Fruit fly (Drosophila melanogaster) whole organism, embryonic: ENCODE data around the gene eEF1delta.

Experiments
- CG10267 ChIP-seq: fragments of 200-800 bp; sonication (Bioruptor generic); optimal IDR thresholded peaks from 2 replicates; lab custom pipeline; 2018; ENCODE audit warnings: missing biosample characterization, mild to moderate bottlenecking, missing genetic modification characterization, moderate library complexity
- CG10321 ChIP-seq: fragments of 200-800 bp; sonication (Bioruptor generic); IDR thresholded peaks from 2 replicates; pipeline ENCODE4 v1.3.6; 2022; ENCODE audit warnings: missing biosample characterization, missing genetic modification characterization
- CG12219 ChIP-seq: fragments of 200-800 bp; sonication (Bioruptor generic); optimal IDR thresholded peaks from 3 replicates; lab custom pipeline; 2018; ENCODE audit warnings: missing biosample characterization, mild to moderate bottlenecking, missing genetic modification characterization
- CG12744 ChIP-seq: fragments of 200-800 bp; sonication (Bioruptor generic); optimal IDR thresholded peaks from 2 replicates; lab custom pipeline; 2016; ENCODE audit warnings: missing biosample characterization, missing genetic modification characterization
- CG13287 ChIP-seq: fragments of 200-800 bp; sonication (Bioruptor generic); IDR thresholded peaks from 2 replicates; pipeline ENCODE4 v1.3.6; 2022; ENCODE audit warnings: missing biosample characterization, missing genetic modification characterization; ENCODE audit not compliant: partially characterized antibody
- CG13624 ChIP-seq: fragments of 200-800 bp; sonication (Bioruptor generic); optimal IDR thresholded peaks from 2 replicates; lab custom pipeline; 2016; ENCODE audit warnings: missing biosample characterization, missing genetic modification characterization
- CG14667 ChIP-seq: fragments of 200-800 bp; sonication (Bioruptor generic); IDR thresholded peaks from 2 replicates; pipeline ENCODE4 v1.3.6; 2022; ENCODE audit warnings: missing biosample characterization, missing genetic modification characterization
- CG1602 ChIP-seq: fragments of 200-800 bp; sonication (Bioruptor generic); optimal IDR thresholded peaks from 3 replicates; lab custom pipeline; 2016; ENCODE audit warnings: missing biosample characterization, missing genetic modification characterization
- CG16779 ChIP-seq: fragments of 200-800 bp; sonication (Bioruptor generic); IDR thresholded peaks from 2 replicates; pipeline ENCODE4 v1.3.6; 2022; ENCODE audit warnings: missing biosample characterization, missing genetic modification characterization
- CG16813 ChIP-seq: fragments of 200-800 bp; sonication (Bioruptor generic); IDR thresholded peaks from 3 replicates; pipeline ENCODE4 v1.3.6; 2022; ENCODE audit warnings: missing biosample characterization, missing genetic modification characterization; ENCODE audit not compliant: partially characterized antibody
- CG17385 ChIP-seq: fragments of 200-800 bp; sonication (Bioruptor generic); optimal IDR thresholded peaks from 3 replicates; lab custom pipeline; 2018; ENCODE audit warnings: missing biosample characterization, mild to moderate bottlenecking, missing genetic modification characterization
- CG2116 ChIP-seq: fragments of 200-800 bp; sonication (Bioruptor generic); optimal IDR thresholded peaks from 3 replicates; lab custom pipeline; 2018; ENCODE audit warnings: missing biosample characterization, mild to moderate bottlenecking, missing genetic modification characterization
- CG2202 ChIP-seq: fragments of 200-800 bp; sonication (Bioruptor generic); optimal IDR thresholded peaks from 2 replicates; lab custom pipeline; 2018; ENCODE audit warnings: missing biosample characterization, mild to moderate bottlenecking, missing genetic modification characterization
- CG31441 ChIP-seq: fragments of 200-800 bp; sonication (Bioruptor generic); IDR thresholded peaks from 2 replicates; pipeline ENCODE4 v1.3.6; 2022; ENCODE audit warnings: missing biosample characterization, missing genetic modification characterization
- CG3407 ChIP-seq: fragments of 200-800 bp; sonication (Bioruptor generic); optimal IDR thresholded peaks from 2 replicates; lab custom pipeline; 2018; ENCODE audit warnings: missing biosample characterization, mild to moderate bottlenecking, missing genetic modification characterization
- CG34224 ChIP-seq: fragments of 200-800 bp; sonication (Bioruptor generic); IDR thresholded peaks from 3 replicates; pipeline ENCODE4 v1.3.6; 2022; ENCODE audit warnings: missing biosample characterization, missing genetic modification characterization; ENCODE audit not compliant: partially characterized antibody
- CG34376 ChIP-seq: fragments of 200-800 bp; sonication (Bioruptor generic); optimal IDR thresholded peaks from 2 replicates; lab custom pipeline; 2018; ENCODE audit warnings: missing biosample characterization, mild to moderate bottlenecking, missing genetic modification characterization
- CG4424 ChIP-seq: fragments of 200-800 bp; sonication (Bioruptor generic); optimal IDR thresholded peaks from 3 replicates; lab custom pipeline; 2016; ENCODE audit warnings: missing biosample characterization, missing genetic modification characterization
- CG5180 ChIP-seq: fragments of 200-800 bp; sonication (Bioruptor generic); optimal IDR thresholded peaks from 3 replicates; lab custom pipeline; 2017; ENCODE audit warnings: missing biosample characterization, missing genetic modification characterization, mild to moderate bottlenecking, moderate library complexity, missing genetic modification reagents
- CG7987 ChIP-seq: fragments of 200-800 bp; sonication (Bioruptor generic); optimal IDR thresholded peaks from 2 replicates; lab custom pipeline; 2018; ENCODE audit warnings: missing biosample characterization, mild to moderate bottlenecking, missing genetic modification characterization, moderate library complexity
- CG8924 ChIP-seq: fragments of 200-800 bp; optimal IDR thresholded peaks from 3 replicates; lab custom pipeline; 2019; ENCODE audit warnings: missing biosample characterization, mild to moderate bottlenecking, missing genetic modification characterization, moderate library complexity
- Dll ChIP-seq: fragments of 200-800 bp; sonication (Bioruptor generic); IDR thresholded peaks from 4 replicates; pipeline ENCODE4 v1.3.6; 2022; ENCODE audit warnings: missing biosample characterization, missing genetic modification characterization; ENCODE audit not compliant: partially characterized antibody
- Doc3 ChIP-seq: fragments of 200-800 bp; sonication (Bioruptor generic); IDR thresholded peaks from 3 replicates; pipeline ENCODE4 v1.3.6; 2022; ENCODE audit warnings: missing biosample characterization, missing genetic modification characterization; ENCODE audit not compliant: partially characterized antibody
- Dref ChIP-seq: fragments of 200-800 bp; sonication (Bioruptor generic); IDR thresholded peaks from 2 replicates; pipeline ENCODE4 v1.3.6; 2022; ENCODE audit warnings: missing biosample characterization, missing genetic modification characterization
- HLHmδ ChIP-seq: fragments of 200-800 bp; sonication (Bioruptor generic); optimal IDR thresholded peaks from 2 replicates; lab custom pipeline; 2018; ENCODE audit warnings: missing biosample characterization, mild to moderate bottlenecking, missing genetic modification characterization, moderate library complexity
- Lhr ChIP-seq: fragments of 200-800 bp; sonication (Bioruptor generic); optimal IDR thresholded peaks from 3 replicates; lab custom pipeline; 2017; ENCODE audit warnings: mild to moderate bottlenecking, missing biosample characterization, missing genetic modification reagents, missing genetic modification characterization
- MESR4 ChIP-seq: fragments of 200-800 bp; sonication (Bioruptor generic); optimal IDR thresholded peaks from 2 replicates; lab custom pipeline; 2018; ENCODE audit warnings: missing biosample characterization, mild to moderate bottlenecking, missing genetic modification characterization, moderate library complexity
- Med ChIP-seq: fragments of 200-800 bp; sonication (Bioruptor generic); peaks from one replicate; lab custom pipeline; 2016; ENCODE audit warnings: missing biosample characterization, missing genetic modification characterization, mild to moderate bottlenecking, inconsistent platforms, moderate library complexity
- Nf-YC ChIP-seq: fragments of 200-800 bp; optimal IDR thresholded peaks from 3 replicates; lab custom pipeline; 2019; ENCODE audit warnings: missing biosample characterization, mild to moderate bottlenecking, missing genetic modification characterization, moderate library complexity
- PHDP ChIP-seq: fragments of 200-800 bp; sonication (Bioruptor generic); optimal IDR thresholded peaks from 3 replicates; lab custom pipeline; 2018; ENCODE audit warnings: missing biosample characterization, mild to moderate bottlenecking, missing genetic modification characterization, moderate library complexity
- Pdp1 ChIP-seq, 2 experiments: fragments of 200-800 bp; sonication (Bioruptor generic); optimal IDR thresholded peaks; 3 replicates each; lab custom pipeline; 2016; ENCODE audit warnings: missing biosample characterization in 2 of 2, missing genetic modification characterization in 2 of 2, mild to moderate bottlenecking in 1 of 2, moderate library complexity in 1 of 2
- Sin3A ChIP-seq: fragments of >200 bp; optimal IDR thresholded peaks from 2 replicates; lab custom pipeline; 2018
- Tbp ChIP-seq: fragments of >200 bp; optimal IDR thresholded peaks from 2 replicates; lab custom pipeline; 2018; ENCODE audit warnings: missing biosample characterization, missing genetic modification characterization
- YL-1 ChIP-seq: fragments of 200-800 bp; sonication (Bioruptor generic); optimal IDR thresholded peaks from 3 replicates; lab custom pipeline; 2017; ENCODE audit warnings: missing biosample characterization, mild to moderate bottlenecking, missing genetic modification characterization
- aop ChIP-seq: fragments of 200-800 bp; sonication (Bioruptor generic); IDR thresholded peaks from 2 replicates; pipeline ENCODE4 v1.3.6; 2022; ENCODE audit warnings: missing biosample characterization, missing genetic modification characterization
- chinmo ChIP-seq: fragments of 200-800 bp; sonication (Bioruptor generic); IDR thresholded peaks from 4 replicates; pipeline ENCODE4 v1.3.6; 2022; ENCODE audit warnings: missing biosample characterization, missing genetic modification characterization; ENCODE audit not compliant: partially characterized antibody
- danr ChIP-seq: fragments of 200-800 bp; sonication (Bioruptor generic); IDR thresholded peaks from 2 replicates; pipeline ENCODE4 v1.3.6; 2022; ENCODE audit warnings: missing biosample characterization, missing genetic modification characterization
- exex ChIP-seq: fragments of 200-800 bp; sonication (Bioruptor generic); optimal IDR thresholded peaks from 4 replicates; lab custom pipeline; 2018; ENCODE audit warnings: missing biosample characterization, mild to moderate bottlenecking, missing genetic modification characterization, moderate library complexity
- gfzf ChIP-seq: fragments of 200-800 bp; sonication (Bioruptor generic); optimal IDR thresholded peaks from 2 replicates; lab custom pipeline; 2016; ENCODE audit warnings: missing biosample characterization, mild to moderate bottlenecking, missing genetic modification characterization, moderate library complexity
- gt ChIP-seq: fragments of 200-800 bp; sonication (Bioruptor generic); IDR thresholded peaks from 2 replicates; pipeline ENCODE4 v1.3.6; 2022; ENCODE audit warnings: missing biosample characterization, missing genetic modification characterization
- kni ChIP-seq: fragments of 200-800 bp; sonication (Bioruptor generic); optimal IDR thresholded peaks from 3 replicates; lab custom pipeline; 2017; ENCODE audit warnings: mild to moderate bottlenecking, missing biosample characterization, missing genetic modification reagents, missing genetic modification characterization
- lilli ChIP-seq: fragments of 200-800 bp; sonication (Bioruptor generic); optimal IDR thresholded peaks from 3 replicates; lab custom pipeline; 2016; ENCODE audit warnings: missing biosample characterization, missing genetic modification characterization
- nerfin-2 ChIP-seq: fragments of 200-800 bp; sonication (Bioruptor generic); IDR thresholded peaks from 2 replicates; pipeline ENCODE4 v1.3.6; 2022; ENCODE audit warnings: missing biosample characterization, missing genetic modification characterization; ENCODE audit not compliant: partially characterized antibody
- nmo ChIP-seq: fragments of 200-800 bp; sonication (Bioruptor generic); optimal IDR thresholded peaks from 2 replicates; lab custom pipeline; 2018; ENCODE audit warnings: missing biosample characterization, mild to moderate bottlenecking, missing genetic modification characterization, moderate library complexity
- pfk ChIP-seq: fragments of 200-800 bp; sonication (Bioruptor generic); optimal IDR thresholded peaks from 2 replicates; lab custom pipeline; 2018; ENCODE audit warnings: missing biosample characterization, mild to moderate bottlenecking, missing genetic modification characterization, moderate library complexity
- stwl ChIP-seq: fragments of 200-800 bp; sonication (Bioruptor generic); optimal IDR thresholded peaks from 3 replicates; lab custom pipeline; 2018; ENCODE audit warnings: missing biosample characterization, mild to moderate bottlenecking, missing genetic modification characterization, moderate library complexity

The eEF1delta gene

dm6 chr2L:10238726-10239652 is 6.7 kb downstream of the eEF1delta start, which contains the start of gene me31B (continued):
- TF ChIP-seq exex (tag; lab: Kevin White, UChicago) (no peak), CG3407 (GFP tag; lab: Kevin White, UChicago) (no peak), Dll (no peak), gt (no peak), HLHmδ (GFP tag; lab: Kevin White, UChicago) (no peak), CG8924 (tag; lab: Kevin White, UChicago) (no peak), chinmo (GFP tag; lab: Robert Waterston, UW) (no peak), CG1602 (no peak), Nf-YC (tag; lab: Kevin White, UChicago) (no peak), CG31441 (GFP tag; lab: Robert Waterston, UW) (no peak), nerfin-2 (GFP tag; lab: Robert Waterston, UW) (no peak)

- no peak for TF ChIP-seq danr
- peak; percentile 60 for TF ChIP-seq CG13287
- peak; percentile 62 for TF ChIP-seq YL-1 (GFP tag; lab: Kevin White, UChicago)
- TF ChIP-seq CG2116 (GFP tag; lab: Kevin White, UChicago): peak; percentile 68
- peak; percentile 68 for TF ChIP-seq CG13624 (GFP tag; lab: Kevin White, UChicago)
- TF ChIP-seq Tbp (GFP tag; lab: Kevin White, UChicago): no peak
- TF ChIP-seq CG16779 (GFP tag; lab: Robert Waterston, UW): no peak
- peak; percentile 76; the same call in 2 of the 4 replicates for TF ChIP-seq chinmo (GFP tag; lab: Robert Waterston, UW)
- TF ChIP-seq CG14667 (GFP tag; lab: Robert Waterston, UW): no peak
- TF ChIP-seq CG2202 (tag; lab: Kevin White, UChicago): no peak
- peak; percentile 29 for TF ChIP-seq CG4424
- peak; percentile 52 for TF ChIP-seq CG10267 (tag; lab: Kevin White, UChicago)
- no peak for TF ChIP-seq CG10321 (GFP tag; lab: Robert Waterston, UW)
- peak; percentile 83 for TF ChIP-seq Med
- TF ChIP-seq HLHmδ (GFP tag; lab: Kevin White, UChicago): no peak
- TF ChIP-seq PHDP (tag; lab: Kevin White, UChicago): no peak
- peak; percentile 79 for TF ChIP-seq MESR4 (GFP tag; lab: Kevin White, UChicago)
- TF ChIP-seq aop (GFP tag; lab: Robert Waterston, UW): no peak
- no peak for TF ChIP-seq CG12744 (GFP tag; lab: Kevin White, UChicago)
- peak; percentile 50; the same call in 1 of the 3 replicates for TF ChIP-seq Doc3 (GFP tag; lab: Robert Waterston, UW)
- peak; percentile 53 for TF ChIP-seq CG16813 (GFP tag; lab: Robert Waterston, UW)
- TF ChIP-seq pfk (GFP tag; lab: Kevin White, UChicago): peak; percentile 68
- no peak for TF ChIP-seq CG12219 (GFP tag; lab: Kevin White, UChicago)
- no peak for TF ChIP-seq kni (GFP tag; lab: Kevin White, UChicago)
- TF ChIP-seq CG34224 (GFP tag; lab: Robert Waterston, UW): peak; percentile 56
- TF ChIP-seq Sin3A: peak; percentile 17
- TF ChIP-seq Lhr (GFP tag; lab: Kevin White, UChicago): peak; percentile 64
- peak; percentile 98 for TF ChIP-seq Dref
- TF ChIP-seq stwl (tag; lab: Kevin White, UChicago): peak; percentile 97
- peak; percentile 29 for TF ChIP-seq CG7987
- TF ChIP-seq CG5180 (GFP tag; lab: Kevin White, UChicago): no peak
- peak; percentile 63 for TF ChIP-seq CG34376 (GFP tag; lab: Kevin White, UChicago)
- peak; percentile 38 for TF ChIP-seq lilli (GFP tag; lab: Kevin White, UChicago)
- no peak for TF ChIP-seq CG17385
- peak in 1 of 2 experiments; percentile 72 for TF ChIP-seq Pdp1 (GFP tag; optimal IDR thresholded peaks at IDR 0.05; lab: Kevin White, UChicago)
- TF ChIP-seq nmo: peak; percentile 63
- TF ChIP-seq gfzf (GFP tag; lab: Kevin White, UChicago): peak; percentile 38
Observed at dm6 chr2L:10246785-10247190, 14.5 kb downstream of the eEF1delta start, which contains the start of gene chico. Gene chico (minus strand): TSS chr2L:10247078.
